Worm (Caenorhabditis elegans) whole organism, L3 larva: ENCODE measurements around the gene srw-2.

ENCODE experiments used
- ZK546.5 ChIP-seq: sonication (generic microtip); optimal IDR thresholded peaks from 2 replicates; lab custom pipeline; 2017; ENCODE audit warnings: missing biosample characterization, missing genetic modification characterization
- aly-2 ChIP-seq: fragments of 150-350 bp; optimal IDR thresholded peaks from 2 replicates; lab custom pipeline; 2014; ENCODE audit warnings: missing biosample characterization, missing genetic modification characterization
- elt-3 ChIP-seq, 3 experiments: fragments of 150-350 bp in 1 of 3; sonication (generic microtip) in 2 of 3; optimal IDR thresholded peaks; 2 replicates in 2 of 3; 4 replicates in 1 of 3; lab custom pipeline; 2014 to 2017; ENCODE audit warnings: missing biosample characterization in 3 of 3, missing genetic modification characterization in 3 of 3
- fos-1 ChIP-seq: fragments of 150-350 bp; optimal IDR thresholded peaks from 2 replicates; lab custom pipeline; 2014; ENCODE audit warnings: missing biosample characterization, missing genetic modification characterization
- jun-1 ChIP-seq: fragments of 150-350 bp; optimal IDR thresholded peaks from 2 replicates; lab custom pipeline; 2014; ENCODE audit warnings: missing biosample characterization, missing genetic modification reagents, missing genetic modification characterization
- nhr-11 ChIP-seq: fragments of 150-350 bp; optimal IDR thresholded peaks from 2 replicates; lab custom pipeline; 2014; ENCODE audit warnings: missing biosample characterization, missing genetic modification characterization
- nhr-23 ChIP-seq: fragments of 150-350 bp; optimal IDR thresholded peaks from 2 replicates; lab custom pipeline; 2014; ENCODE audit warnings: missing biosample characterization, missing genetic modification reagents, missing genetic modification characterization
- nhr-237 ChIP-seq: fragments of 150-350 bp; optimal IDR thresholded peaks from 2 replicates; lab custom pipeline; 2014; ENCODE audit warnings: missing biosample characterization, missing genetic modification characterization
- nhr-25 ChIP-seq: sonication (generic microtip); optimal IDR thresholded peaks from 2 replicates; lab custom pipeline; 2017; ENCODE audit warnings: missing biosample characterization, missing genetic modification characterization
- nhr-28 ChIP-seq: fragments of 150-350 bp; optimal IDR thresholded peaks from 2 replicates; lab custom pipeline; 2014; ENCODE audit warnings: missing biosample characterization, missing genetic modification characterization
- nhr-76 ChIP-seq: fragments of 150-350 bp; sonication (generic microtip); optimal IDR thresholded peaks from 5 replicates; lab custom pipeline; 2014; ENCODE audit warnings: missing biosample characterization, missing genetic modification characterization
- pqm-1 ChIP-seq: fragments of 150-350 bp; optimal IDR thresholded peaks from 2 replicates; lab custom pipeline; 2017; ENCODE audit warnings: missing biosample characterization, missing genetic modification characterization, inconsistent platforms
- unc-39 ChIP-seq: sonication (generic microtip); optimal IDR thresholded peaks from 4 replicates; lab custom pipeline; 2017; ENCODE audit warnings: missing biosample characterization, missing genetic modification characterization

ce11 chrV:2875422-2875821 lies 44.7 kb downstream of the srw-2 start, which contains the start of gene folt-2:
- no peak for TF ChIP-seq elt-3 (tag; optimal IDR thresholded peaks at IDR 0.05; lab: Kevin White, UChicago)
- TF ChIP-seq nhr-76 (tag; lab: Kevin White, UChicago) = no peak
- TF ChIP-seq nhr-25 (tag; lab: Kevin White, UChicago) = no peak
- no peak for TF ChIP-seq nhr-237 (tag; lab: Kevin White, UChicago)
- no peak for TF ChIP-seq aly-2 (tag; lab: Kevin White, UChicago)
- no peak for TF ChIP-seq fos-1 (tag; lab: Kevin White, UChicago)
- TF ChIP-seq pqm-1 (tag; lab: Kevin White, UChicago) = peak; percentile 49
- no peak for TF ChIP-seq nhr-11 (tag; lab: Kevin White, UChicago)
- no peak for TF ChIP-seq nhr-23 (tag; lab: Kevin White, UChicago)
- no peak for TF ChIP-seq nhr-28
- no peak for TF ChIP-seq ZK546.5 (tag; lab: Kevin White, UChicago)
- no peak for TF ChIP-seq jun-1 (tag; lab: Kevin White, UChicago)
- no peak for TF ChIP-seq unc-39 (tag; lab: Kevin White, UChicago)
